Worm (Caenorhabditis elegans) whole organism, L3 larva: Measurements from ENCODE around the gene rap-2.
A peak's percentile ranks its signal among the peaks of the same experiment; 100 is the strongest.

Experiments used
- R02D3.7 ChIP-seq: fragments of 150-350 bp; optimal IDR thresholded peaks from 2 replicates; lab custom pipeline; 2014; ENCODE audit warnings: missing biosample characterization, missing genetic modification characterization
- ZK546.5 ChIP-seq: sonication (generic microtip); optimal IDR thresholded peaks from 2 replicates; lab custom pipeline; 2017; ENCODE audit warnings: missing biosample characterization, missing genetic modification characterization
- aly-2 ChIP-seq: fragments of 150-350 bp; optimal IDR thresholded peaks from 2 replicates; lab custom pipeline; 2014; ENCODE audit warnings: missing biosample characterization, missing genetic modification characterization
- ama-1 ChIP-seq: fragments of 150-350 bp; optimal IDR thresholded peaks from 2 replicates; lab custom pipeline; 2018
- ceh-28 ChIP-seq: fragments of 150-350 bp; optimal IDR thresholded peaks from 2 replicates; lab custom pipeline; 2014; ENCODE audit warnings: missing biosample characterization, missing genetic modification reagents, missing genetic modification characterization
- ceh-82 ChIP-seq: fragments of 150-350 bp; optimal IDR thresholded peaks from 2 replicates; lab custom pipeline; 2014; ENCODE audit warnings: missing biosample characterization, missing genetic modification characterization
- daf-12 ChIP-seq: fragments of 150-350 bp; optimal IDR thresholded peaks from 2 replicates; lab custom pipeline; 2014; ENCODE audit warnings: missing biosample characterization, missing genetic modification reagents, missing genetic modification characterization
- egl-27 ChIP-seq: sonication (generic microtip); optimal IDR thresholded peaks from 4 replicates; lab custom pipeline; 2017; ENCODE audit warnings: missing biosample characterization, missing genetic modification reagents, missing genetic modification characterization
- egl-5 ChIP-seq: fragments of 150-350 bp; optimal IDR thresholded peaks from 2 replicates; lab custom pipeline; 2017; ENCODE audit warnings: missing biosample characterization, missing genetic modification reagents, missing genetic modification characterization, inconsistent platforms
- elt-2 ChIP-seq: sonication (generic microtip); optimal IDR thresholded peaks from 2 replicates; lab custom pipeline; 2016; ENCODE audit warnings: missing genetic modification reagents, mild to moderate bottlenecking, missing genetic modification characterization, missing compliant biosample characterization
- elt-3 ChIP-seq, 3 experiments: fragments of 150-350 bp in 1 of 3; sonication (generic microtip) in 2 of 3; optimal IDR thresholded peaks; 2 replicates in 2 of 3; 4 replicates in 1 of 3; lab custom pipeline; 2014 to 2017; ENCODE audit warnings: missing biosample characterization in 3 of 3, missing genetic modification characterization in 3 of 3
- fkh-2 ChIP-seq: fragments of 150-350 bp; optimal IDR thresholded peaks from 2 replicates; lab custom pipeline; 2014; ENCODE audit warnings: missing biosample characterization, missing genetic modification reagents, missing genetic modification characterization
- fos-1 ChIP-seq: fragments of 150-350 bp; optimal IDR thresholded peaks from 2 replicates; lab custom pipeline; 2014; ENCODE audit warnings: missing biosample characterization, missing genetic modification characterization
- hmg-11 ChIP-seq: sonication (generic microtip); optimal IDR thresholded peaks from 2 replicates; lab custom pipeline; 2016; ENCODE audit warnings: missing genetic modification characterization, missing compliant biosample characterization
- lin-15B ChIP-seq: fragments of 150-350 bp; optimal IDR thresholded peaks from 2 replicates; lab custom pipeline; 2014; ENCODE audit warnings: missing biosample characterization, missing genetic modification characterization
- lin-39 ChIP-seq: fragments of 150-350 bp; optimal IDR thresholded peaks from 2 replicates; lab custom pipeline; 2018; ENCODE audit warnings: missing biosample characterization, missing genetic modification reagents, missing genetic modification characterization
- mdl-1 ChIP-seq: fragments of 150-350 bp; optimal IDR thresholded peaks from 2 replicates; lab custom pipeline; 2014; ENCODE audit warnings: missing biosample characterization, missing genetic modification characterization
- mml-1 ChIP-seq: fragments of 150-350 bp; sonication (generic microtip); optimal IDR thresholded peaks from 3 replicates; lab custom pipeline; 2014; ENCODE audit warnings: missing biosample characterization, missing genetic modification characterization
- nhr-23 ChIP-seq: fragments of 150-350 bp; optimal IDR thresholded peaks from 2 replicates; lab custom pipeline; 2014; ENCODE audit warnings: missing biosample characterization, missing genetic modification reagents, missing genetic modification characterization
- nhr-237 ChIP-seq: fragments of 150-350 bp; optimal IDR thresholded peaks from 2 replicates; lab custom pipeline; 2014; ENCODE audit warnings: missing biosample characterization, missing genetic modification characterization
- nhr-25 ChIP-seq: sonication (generic microtip); optimal IDR thresholded peaks from 2 replicates; lab custom pipeline; 2017; ENCODE audit warnings: missing biosample characterization, missing genetic modification characterization
- nhr-28 ChIP-seq: fragments of 150-350 bp; optimal IDR thresholded peaks from 2 replicates; lab custom pipeline; 2014; ENCODE audit warnings: missing biosample characterization, missing genetic modification characterization
- nhr-43 ChIP-seq: sonication (generic microtip); optimal IDR thresholded peaks from 2 replicates; lab custom pipeline; 2016; ENCODE audit warnings: mild to moderate bottlenecking, missing genetic modification characterization, missing compliant biosample characterization; ENCODE audit not compliant: poor library complexity, severe bottlenecking
- nhr-67 ChIP-seq: fragments of 150-350 bp; optimal IDR thresholded peaks from 2 replicates; lab custom pipeline; 2014; ENCODE audit warnings: missing biosample characterization, missing genetic modification characterization
- nhr-77 ChIP-seq: fragments of 150-350 bp; optimal IDR thresholded peaks from 2 replicates; lab custom pipeline; 2014; ENCODE audit warnings: missing biosample characterization, missing genetic modification characterization
- pha-4 ChIP-seq: fragments of 150-350 bp; optimal IDR thresholded peaks from 2 replicates; lab custom pipeline; 2014; ENCODE audit warnings: missing biosample characterization, missing genetic modification reagents, missing genetic modification characterization
- pqm-1 ChIP-seq: fragments of 150-350 bp; optimal IDR thresholded peaks from 2 replicates; lab custom pipeline; 2017; ENCODE audit warnings: missing biosample characterization, missing genetic modification characterization, inconsistent platforms
- sea-2 ChIP-seq: fragments of 150-350 bp; sonication (generic microtip); optimal IDR thresholded peaks from 4 replicates; lab custom pipeline; 2014; ENCODE audit warnings: missing biosample characterization, missing genetic modification reagents, missing genetic modification characterization
- skn-1 ChIP-seq: fragments of 150-350 bp; optimal IDR thresholded peaks from 2 replicates; lab custom pipeline; 2014; ENCODE audit warnings: missing biosample characterization, missing genetic modification characterization
- snpc-4 ChIP-seq: fragments of 150-350 bp; optimal IDR thresholded peaks from 2 replicates; lab custom pipeline; 2014; ENCODE audit warnings: missing biosample characterization, missing genetic modification characterization
- unc-39 ChIP-seq: sonication (generic microtip); optimal IDR thresholded peaks from 4 replicates; lab custom pipeline; 2017; ENCODE audit warnings: missing biosample characterization, missing genetic modification characterization
- unc-62 ChIP-seq: fragments of 150-350 bp; sonication (generic microtip); optimal IDR thresholded peaks from 4 replicates; lab custom pipeline; 2014; ENCODE audit warnings: missing biosample characterization, missing genetic modification reagents, missing genetic modification characterization

The rap-2 gene

DNA sequence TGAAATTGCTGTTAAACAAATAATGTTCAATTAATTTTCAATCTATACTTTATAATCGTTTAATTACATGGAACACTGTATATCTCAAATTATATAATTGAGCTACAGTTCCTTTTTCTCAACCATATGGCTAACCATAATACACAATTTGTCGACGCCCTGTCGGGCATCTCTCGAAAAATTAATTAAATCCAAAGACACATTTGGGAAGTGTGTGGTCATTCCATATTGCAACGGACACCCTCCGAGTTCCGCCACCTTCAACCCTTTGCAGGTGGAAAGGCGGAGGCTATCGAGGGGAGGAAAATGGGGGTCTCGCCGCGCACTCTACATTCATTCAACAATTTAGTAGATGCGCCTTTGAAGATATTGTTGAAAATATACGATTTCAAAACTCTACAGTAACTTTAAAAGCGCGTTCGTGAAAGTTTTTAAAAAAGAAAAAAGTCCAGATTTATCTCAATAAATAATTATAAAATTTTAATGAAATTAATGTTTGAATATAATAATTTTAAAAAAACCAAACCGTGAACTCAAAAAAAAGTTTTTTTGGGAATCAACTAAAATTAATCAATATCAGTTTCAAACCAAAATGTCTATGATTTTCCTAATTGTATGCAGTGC lies 34.9 kb downstream of the rap-2 start, which contains the start of gene F14H8.8 (continued):
- TF ChIP-seq ceh-82: no peak
- no peak for TF ChIP-seq unc-39
- no peak for TF ChIP-seq nhr-77 (tag; lab: Kevin White, UChicago)
- TF ChIP-seq elt-3 (tag; optimal IDR thresholded peaks at IDR 0.05; lab: Kevin White, UChicago): no peak
- TF ChIP-seq pha-4 (tag; lab: Kevin White, UChicago): no peak
- TF ChIP-seq unc-62 (GFP tag; lab: Kevin White, UChicago): no peak
- TF ChIP-seq nhr-43 (tag; lab: Kevin White, UChicago): peak; percentile 3
- no peak for TF ChIP-seq lin-39
- no peak for TF ChIP-seq ama-1
- no peak for TF ChIP-seq hmg-11
- no peak for TF ChIP-seq pqm-1 (tag; lab: Kevin White, UChicago)
- no peak for TF ChIP-seq elt-2 (tag; lab: Kevin White, UChicago)
- no peak for TF ChIP-seq sea-2
- TF ChIP-seq fkh-2 (tag; lab: Kevin White, UChicago): no peak
- no peak for TF ChIP-seq egl-27 (tag; lab: Kevin White, UChicago)
- no peak for TF ChIP-seq nhr-67
- no peak for TF ChIP-seq ceh-28 (tag; lab: Kevin White, UChicago)
- TF ChIP-seq mml-1: no peak
- TF ChIP-seq fos-1: no peak
- TF ChIP-seq mdl-1 (tag; lab: Kevin White, UChicago): no peak
- no peak for TF ChIP-seq ZK546.5
- TF ChIP-seq snpc-4 (tag; lab: Kevin White, UChicago): peak; percentile 93
- TF ChIP-seq R02D3.7 (tag; lab: Kevin White, UChicago): no peak

DNA sequence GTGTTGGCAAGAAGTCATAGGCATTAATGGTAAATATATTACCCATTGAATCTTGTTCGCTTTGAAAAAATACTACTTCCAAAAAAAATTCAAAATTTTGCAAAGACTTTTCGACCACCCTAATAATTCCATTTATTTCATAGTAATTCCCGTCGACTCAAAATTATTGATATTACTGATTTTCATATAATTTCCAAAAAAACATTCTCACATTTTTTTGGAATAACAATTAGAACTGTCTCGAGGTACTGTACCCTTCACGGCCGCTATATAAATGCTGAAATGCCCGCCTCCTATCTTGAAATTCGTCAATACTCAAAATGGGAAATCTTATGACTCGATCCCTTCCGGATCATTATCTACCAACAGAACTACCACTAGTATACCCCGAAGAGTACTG lies 40.3 kb downstream of the rap-2 start, which contains the start of gene F14H8.4:
TSS of gene F14H8.4 (plus strand) at position 301 of the 400 bp plus-strand sequence.
- no peak for TF ChIP-seq fos-1
- TF ChIP-seq sea-2: no peak
- TF ChIP-seq unc-62 (GFP tag; lab: Kevin White, UChicago): no peak
- no peak for TF ChIP-seq mml-1
- TF ChIP-seq snpc-4 (tag; lab: Kevin White, UChicago): no peak
- TF ChIP-seq nhr-23 (tag; lab: Kevin White, UChicago): no peak
- no peak for TF ChIP-seq hmg-11
- no peak for TF ChIP-seq lin-15B (tag; lab: Kevin White, UChicago)
- no peak for TF ChIP-seq pha-4 (tag; lab: Kevin White, UChicago)
- no peak for TF ChIP-seq nhr-25 (tag; lab: Kevin White, UChicago)
- TF ChIP-seq skn-1 (tag; lab: Kevin White, UChicago): no peak
- TF ChIP-seq ceh-82: no peak
- no peak for TF ChIP-seq daf-12 (tag; lab: Kevin White, UChicago)

DNA sequence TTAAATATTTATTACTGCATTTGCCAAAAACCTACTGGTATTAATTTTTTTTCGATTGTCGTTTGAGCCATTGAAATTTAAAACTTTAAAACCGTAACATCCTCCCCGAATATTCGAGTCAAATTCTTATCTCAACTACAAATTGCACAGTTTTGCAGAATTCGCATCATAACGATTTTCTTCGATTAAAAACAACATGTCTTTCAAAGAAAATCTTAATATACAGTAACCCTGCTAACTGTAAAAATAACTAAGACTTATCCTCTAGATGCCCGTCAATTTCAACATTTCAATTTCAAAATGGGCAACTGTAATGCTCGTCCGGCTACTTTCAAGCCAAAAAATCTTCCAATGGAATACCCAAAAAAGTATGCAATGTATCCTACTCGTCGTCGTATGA lies 43.2 kb downstream of the rap-2 start, which contains the start of gene F14H8.5:
TSS of gene F14H8.5 (plus strand) at position 301 of the 400 bp plus-strand sequence.
- TF ChIP-seq nhr-237 (tag; lab: Kevin White, UChicago): no peak
- no peak for TF ChIP-seq nhr-67
- TF ChIP-seq nhr-25 (tag; lab: Kevin White, UChicago): no peak
- no peak for TF ChIP-seq nhr-28 (tag; lab: Kevin White, UChicago)
- TF ChIP-seq pha-4 (tag; lab: Kevin White, UChicago): no peak

DNA sequence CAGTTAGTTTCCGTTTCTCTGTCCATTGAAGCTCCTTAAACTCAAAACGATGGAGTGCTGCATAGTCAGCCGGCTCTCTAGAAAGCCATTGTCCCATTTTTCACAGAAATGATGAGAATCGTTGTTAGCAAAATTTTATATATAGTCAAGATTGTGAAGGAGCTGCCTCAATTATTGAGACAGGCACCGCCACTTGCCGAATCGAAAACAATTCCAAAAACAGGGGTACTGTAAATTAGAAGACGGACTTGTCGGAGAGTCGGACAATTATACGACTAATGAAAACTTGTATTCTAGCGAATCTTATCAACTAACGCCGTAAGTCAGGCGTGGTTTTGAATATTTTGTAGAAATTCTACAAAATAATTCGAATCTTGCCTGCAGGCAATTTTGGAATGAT lies 43.7 kb downstream of the rap-2 start, which contains the start of gene F14H8.2:
TSS of gene F14H8.2 (minus strand) at position 101 of the 400 bp plus-strand sequence.
- no peak for TF ChIP-seq nhr-28 (tag; lab: Kevin White, UChicago)
- no peak for TF ChIP-seq nhr-77 (tag; lab: Kevin White, UChicago)
- no peak for TF ChIP-seq aly-2 (tag; lab: Kevin White, UChicago)

DNA sequence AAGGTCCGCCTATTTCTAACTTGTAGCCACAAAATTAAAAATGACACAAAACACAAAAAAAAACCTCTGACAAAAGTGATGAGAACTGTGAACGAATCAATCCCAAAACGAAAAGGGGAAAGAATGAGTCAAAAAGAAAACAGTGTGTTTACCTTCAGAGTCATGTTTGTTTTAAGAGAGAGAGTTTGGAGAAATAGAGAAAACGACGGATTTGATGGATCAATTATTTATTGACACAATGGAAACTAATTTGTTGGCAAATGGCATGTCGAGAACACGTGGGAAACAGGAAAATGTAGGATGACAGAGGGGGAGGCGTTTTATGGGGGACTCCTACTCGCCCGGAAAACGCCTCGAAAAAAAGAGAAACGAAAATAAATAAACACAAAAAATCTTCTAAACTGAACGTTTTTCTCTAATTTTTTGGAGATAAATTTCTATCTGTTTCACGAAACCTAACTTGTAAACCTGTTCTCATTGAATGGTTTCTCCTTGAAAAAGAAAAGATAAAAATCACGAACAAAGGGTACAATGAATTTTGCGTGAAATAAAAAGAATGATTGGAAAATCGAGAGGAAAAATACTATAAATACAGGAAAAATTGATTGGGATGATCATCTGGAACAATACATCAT lies 47.0 kb downstream of the rap-2 start:
- peak; percentile 94 for TF ChIP-seq pha-4 (tag; lab: Kevin White, UChicago)
- TF ChIP-seq egl-5: peak; percentile 1
- no peak for TF ChIP-seq egl-27 (tag; lab: Kevin White, UChicago)
- TF ChIP-seq nhr-25 (tag; lab: Kevin White, UChicago): peak; percentile 19
